Fruit fly (Drosophila melanogaster) whole organism, prepupa: ENCODE measurements around the gene betaTub85D.
A peak's percentile ranks its signal among the peaks of the same experiment; 100 is the strongest.

Source experiments
- CG10631 ChIP-seq: fragments of 200-800 bp; sonication (Bioruptor generic); optimal IDR thresholded peaks from 2 replicates; lab custom pipeline; 2016; ENCODE audit warnings: missing biosample characterization, missing genetic modification characterization
- CG1621 ChIP-seq: fragments of 200-800 bp; sonication (Bioruptor generic); optimal IDR thresholded peaks from 3 replicates; lab custom pipeline; 2018; ENCODE audit warnings: missing biosample characterization, mild to moderate bottlenecking, missing genetic modification characterization
- CG16779 ChIP-seq: fragments of 200-800 bp; sonication (Bioruptor generic); optimal IDR thresholded peaks from 3 replicates; lab custom pipeline; 2017; ENCODE audit warnings: missing biosample characterization, mild to moderate bottlenecking, missing genetic modification characterization
- CG6163 ChIP-seq: fragments of 200-800 bp; sonication (Bioruptor generic); IDR thresholded peaks from 3 replicates; pipeline ENCODE4 v1.3.6; 2022; ENCODE audit warnings: missing biosample characterization, missing genetic modification characterization
- CG7368 ChIP-seq: fragments of 200-800 bp; sonication (Bioruptor generic); optimal IDR thresholded peaks from 3 replicates; lab custom pipeline; 2016; ENCODE audit warnings: missing biosample characterization, missing genetic modification characterization
- Hr39 ChIP-seq: fragments of 200-800 bp; sonication (Bioruptor generic); optimal IDR thresholded peaks from 2 replicates; lab custom pipeline; 2016; ENCODE audit warnings: missing biosample characterization, missing genetic modification characterization
- Lpt ChIP-seq: fragments of 200-800 bp; sonication (Bioruptor generic); optimal IDR thresholded peaks from 3 replicates; lab custom pipeline; 2016; ENCODE audit warnings: missing biosample characterization, missing genetic modification characterization
- Met ChIP-seq: fragments of 200-800 bp; sonication (Bioruptor generic); optimal IDR thresholded peaks from 3 replicates; lab custom pipeline; 2016; ENCODE audit warnings: missing biosample characterization, missing genetic modification characterization
- acj6 ChIP-seq: fragments of 200-800 bp; sonication (Bioruptor generic); optimal IDR thresholded peaks from 3 replicates; lab custom pipeline; 2016; ENCODE audit warnings: missing biosample characterization, missing genetic modification characterization
- cyc ChIP-seq: fragments of 200-800 bp; sonication (Bioruptor generic); optimal IDR thresholded peaks from 3 replicates; lab custom pipeline; 2016; ENCODE audit warnings: missing biosample characterization, missing genetic modification characterization
- dac ChIP-seq: fragments of 200-800 bp; sonication (Bioruptor generic); optimal IDR thresholded peaks from 2 replicates; lab custom pipeline; 2017; ENCODE audit warnings: missing biosample characterization, mild to moderate bottlenecking, missing genetic modification characterization
- dsx ChIP-seq: fragments of 200-800 bp; optimal IDR thresholded peaks from 3 replicates; lab custom pipeline; 2019; ENCODE audit warnings: missing biosample characterization, mild to moderate bottlenecking, missing genetic modification characterization, moderate library complexity; ENCODE audit not compliant: poor library complexity, severe bottlenecking
- spab ChIP-seq: fragments of 200-800 bp; sonication (Bioruptor generic); optimal IDR thresholded peaks from 2 replicates; lab custom pipeline; 2017; ENCODE audit warnings: missing biosample characterization, mild to moderate bottlenecking, missing genetic modification characterization, missing genetic modification reagents
- svp ChIP-seq: fragments of 200-800 bp; sonication (Bioruptor generic); peaks from one replicate; lab custom pipeline; 2016; ENCODE audit warnings: missing biosample characterization, missing genetic modification characterization

DNA sequence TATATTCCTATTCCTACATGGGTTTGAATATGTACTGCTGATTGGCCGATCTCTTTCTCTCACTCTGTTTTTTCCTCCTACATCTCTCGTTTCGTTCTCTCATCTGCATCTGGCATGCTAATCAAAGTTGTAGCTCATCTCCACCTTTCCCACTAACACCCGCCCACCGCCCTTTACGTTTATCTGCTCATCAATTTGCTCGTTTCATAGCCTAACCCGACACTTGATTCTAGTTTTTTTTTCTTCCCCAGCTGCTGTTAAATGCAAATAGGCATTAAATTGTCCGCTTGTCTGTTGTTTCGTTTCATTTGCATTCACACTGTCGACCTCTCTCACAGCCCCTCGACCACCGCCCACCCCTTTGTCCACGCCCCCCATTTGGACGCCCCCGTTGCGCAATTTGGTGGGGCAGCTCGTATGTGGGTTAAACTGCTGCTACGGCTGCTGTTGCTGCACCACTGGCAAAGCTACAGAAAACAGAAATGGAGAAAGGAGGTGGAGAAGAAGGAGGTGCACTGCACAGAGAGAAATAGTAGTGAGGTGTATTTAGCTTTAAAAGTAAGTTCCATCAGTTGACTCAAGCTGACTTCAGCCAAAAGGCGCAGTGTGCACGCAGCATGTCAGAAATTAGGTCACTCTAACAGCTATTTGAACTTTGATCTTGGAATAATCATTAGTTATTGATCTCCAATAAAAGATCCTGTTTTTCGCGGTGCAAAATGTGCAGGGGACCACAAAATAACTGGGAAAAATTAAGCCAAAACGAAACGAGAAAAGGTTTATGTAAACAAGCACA is 10.6 kb upstream of the betaTub85D start:
- TF ChIP-seq spab (no peak), CG7368 (GFP tag; lab: Kevin White, UChicago) (peak; percentile 41), dac (GFP tag; lab: Kevin White, UChicago) (peak; percentile 47), Lpt (no peak), Hr39 (GFP tag; lab: Kevin White, UChicago) (no peak), CG1621 (tag; lab: Kevin White, UChicago) (no peak), CG16779 (tag; lab: Kevin White, UChicago) (no peak), dsx (GFP tag; lab: Kevin White, UChicago) (no peak), svp (GFP tag; lab: Kevin White, UChicago) (peak; percentile 74), Met (GFP tag; lab: Kevin White, UChicago) (peak; percentile 15), acj6 (GFP tag; lab: Kevin White, UChicago) (peak; percentile 28), CG10631 (GFP tag; lab: Kevin White, UChicago) (peak; percentile 15), cyc (GFP tag; lab: Kevin White, UChicago) (peak; percentile 6), CG6163 (GFP tag; lab: Robert Waterston, UW) (peak; percentile 45; the same call in 1 of the 3 replicates)
